Fruit fly (Drosophila melanogaster): Measurements from ENCODE around the gene Vps53.

DNA sequence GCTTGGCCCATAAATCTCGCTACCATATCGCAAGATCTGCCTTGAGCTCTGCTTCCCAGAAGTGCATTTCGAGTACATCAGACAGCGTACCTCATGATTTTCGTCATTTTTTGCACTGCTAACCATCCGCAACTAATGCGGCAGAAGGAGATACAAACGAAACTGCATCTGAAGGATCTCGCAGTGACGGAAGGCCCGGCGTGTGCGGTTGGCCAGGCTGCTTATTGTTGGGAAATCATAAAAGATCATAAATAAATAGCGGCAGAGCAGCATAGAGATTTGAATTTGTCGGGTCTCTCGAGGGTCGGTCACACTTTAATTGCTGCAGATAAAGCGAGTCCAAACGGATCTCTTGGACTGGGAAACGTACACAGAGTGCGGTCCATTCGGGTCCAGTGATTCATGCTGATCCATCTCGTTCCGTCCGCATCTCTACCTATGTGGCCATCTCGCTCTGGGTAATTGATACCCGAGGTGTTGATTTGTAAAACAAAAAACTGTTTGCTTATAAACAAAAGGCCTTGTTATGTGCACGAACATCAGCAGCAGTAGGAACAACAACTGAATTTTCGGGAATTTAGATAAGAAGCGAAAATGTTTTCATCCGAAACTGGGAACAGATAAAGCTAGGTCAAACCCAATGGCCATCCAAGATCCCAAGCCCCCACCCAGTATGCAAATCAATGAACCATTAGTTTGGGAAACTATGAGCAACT, 17.2 kb downstream of the Vps53 start:
- TF ChIP-seq Ets98B (GFP tag; IDR thresholded peaks at IDR 0.05) (no peak), D1 (tag; optimal IDR thresholded peaks at IDR 0.05) (no peak), CG15710 (tag; optimal IDR thresholded peaks at IDR 0.05) (no peak), Snoo (tag; optimal IDR thresholded peaks at IDR 0.05) (no peak), Pif1B (GFP tag; optimal IDR thresholded peaks at IDR 0.05) (no peak), fd96Ca (GFP tag; IDR thresholded peaks at IDR 0.05) (no peak), CG17806 (tag; optimal IDR thresholded peaks at IDR 0.05) (no peak), Pif1A (GFP tag; optimal IDR thresholded peaks at IDR 0.05) (no peak), CG4496 (GFP tag; IDR thresholded peaks at IDR 0.05) (no peak), EcR (GFP tag; optimal IDR thresholded peaks at IDR 0.05) (no peak), CG14655 (GFP tag; optimal IDR thresholded peaks at IDR 0.05) (no peak), CG32121 (GFP tag; IDR thresholded peaks at IDR 0.05) (no peak)

Measured in whole organism, pupa.